Fruit fly (Drosophila melanogaster) whole organism, adult: ENCODE measurements around the gene CG7945.

Experiments
- CG11617 ChIP-seq: fragments of 200-800 bp; sonication (Bioruptor generic); optimal IDR thresholded peaks from 2 replicates; lab custom pipeline; 2017; ENCODE audit warnings: mild to moderate bottlenecking, missing biosample characterization, missing genetic modification reagents, missing genetic modification characterization
- CG12768 ChIP-seq: fragments of 200-800 bp; sonication (Bioruptor generic); optimal IDR thresholded peaks from 2 replicates; lab custom pipeline; 2017; ENCODE audit warnings: missing biosample characterization, missing genetic modification characterization, mild to moderate bottlenecking, moderate library complexity, missing genetic modification reagents
- CG14711 ChIP-seq: fragments of 200-800 bp; sonication (Bioruptor generic); optimal IDR thresholded peaks from 2 replicates; lab custom pipeline; 2018; ENCODE audit warnings: missing biosample characterization, mild to moderate bottlenecking, missing genetic modification characterization, moderate library complexity
- CG1620 ChIP-seq: fragments of 200-800 bp; sonication (Bioruptor generic); optimal IDR thresholded peaks from 2 replicates; lab custom pipeline; 2016; ENCODE audit warnings: missing biosample characterization, missing genetic modification characterization
- CG33017 ChIP-seq: fragments of 200-800 bp; sonication (Bioruptor generic); optimal IDR thresholded peaks from 2 replicates; lab custom pipeline; 2018; ENCODE audit warnings: missing biosample characterization, mild to moderate bottlenecking, missing genetic modification characterization, moderate library complexity
- CG5204 ChIP-seq: fragments of 200-800 bp; sonication (Bioruptor generic); optimal IDR thresholded peaks from 2 replicates; lab custom pipeline; 2016; ENCODE audit warnings: missing biosample characterization, missing genetic modification characterization
- CG7045 ChIP-seq: fragments of 200-800 bp; sonication (Bioruptor generic); optimal IDR thresholded peaks from 2 replicates; lab custom pipeline; 2017; ENCODE audit warnings: missing biosample characterization, mild to moderate bottlenecking, missing genetic modification characterization
- CG7101 ChIP-seq: fragments of 200-800 bp; sonication (Bioruptor generic); optimal IDR thresholded peaks from 2 replicates; lab custom pipeline; 2018; ENCODE audit warnings: missing biosample characterization, mild to moderate bottlenecking, missing genetic modification characterization, moderate library complexity
- Clk ChIP-seq: fragments of 200-800 bp; sonication (Bioruptor generic); optimal IDR thresholded peaks from 2 replicates; lab custom pipeline; 2017; ENCODE audit warnings: missing biosample characterization, missing genetic modification characterization
- Crg-1 ChIP-seq: fragments of 200-800 bp; sonication (Bioruptor generic); optimal IDR thresholded peaks from 2 replicates; lab custom pipeline; 2016; ENCODE audit warnings: missing biosample characterization, missing genetic modification characterization
- Hr96 ChIP-seq: fragments of 200-800 bp; sonication (Bioruptor generic); optimal IDR thresholded peaks from 2 replicates; lab custom pipeline; 2016; ENCODE audit warnings: missing biosample characterization, missing genetic modification characterization
- Mnt ChIP-seq: fragments of 200-800 bp; sonication (Bioruptor generic); optimal IDR thresholded peaks from 2 replicates; lab custom pipeline; 2016; ENCODE audit warnings: missing biosample characterization, mild to moderate bottlenecking, missing genetic modification characterization
- bab1 ChIP-seq: fragments of 200-800 bp; sonication (Bioruptor generic); optimal IDR thresholded peaks from 3 replicates; lab custom pipeline; 2019; ENCODE audit warnings: missing biosample characterization, mild to moderate bottlenecking, missing genetic modification characterization, moderate library complexity
- cic ChIP-seq: fragments of 200-800 bp; sonication (Bioruptor generic); optimal IDR thresholded peaks from 2 replicates; lab custom pipeline; 2017; ENCODE audit warnings: missing biosample characterization, mild to moderate bottlenecking, missing genetic modification characterization, moderate library complexity
- cnc ChIP-seq, 2 experiments: fragments of >200 bp; optimal IDR thresholded peaks; 2 replicates each; lab custom pipeline; 2017
- kay ChIP-seq: fragments of 200-800 bp; sonication (Bioruptor generic); peaks from one replicate; lab custom pipeline; 2016; ENCODE audit warnings: missing biosample characterization, missing genetic modification characterization, borderline replicate concordance
- ovo ChIP-seq: fragments of 200-800 bp; sonication (Bioruptor generic); optimal IDR thresholded peaks from 2 replicates; lab custom pipeline; 2016; ENCODE audit warnings: missing biosample characterization, missing genetic modification characterization
- pad ChIP-seq: fragments of 200-800 bp; sonication (Bioruptor generic); optimal IDR thresholded peaks from 3 replicates; lab custom pipeline; 2017; ENCODE audit warnings: missing biosample characterization, missing genetic modification characterization, mild to moderate bottlenecking, moderate library complexity, missing genetic modification reagents
- tj ChIP-seq: fragments of 200-800 bp; sonication (Bioruptor generic); optimal IDR thresholded peaks from 3 replicates; lab custom pipeline; 2017; ENCODE audit warnings: missing biosample characterization, mild to moderate bottlenecking, missing genetic modification characterization, moderate library complexity
- toe ChIP-seq: fragments of 200-800 bp; sonication (Bioruptor generic); optimal IDR thresholded peaks from 2 replicates; lab custom pipeline; 2016; ENCODE audit warnings: missing biosample characterization, missing genetic modification characterization

CG7945 gene

DNA sequence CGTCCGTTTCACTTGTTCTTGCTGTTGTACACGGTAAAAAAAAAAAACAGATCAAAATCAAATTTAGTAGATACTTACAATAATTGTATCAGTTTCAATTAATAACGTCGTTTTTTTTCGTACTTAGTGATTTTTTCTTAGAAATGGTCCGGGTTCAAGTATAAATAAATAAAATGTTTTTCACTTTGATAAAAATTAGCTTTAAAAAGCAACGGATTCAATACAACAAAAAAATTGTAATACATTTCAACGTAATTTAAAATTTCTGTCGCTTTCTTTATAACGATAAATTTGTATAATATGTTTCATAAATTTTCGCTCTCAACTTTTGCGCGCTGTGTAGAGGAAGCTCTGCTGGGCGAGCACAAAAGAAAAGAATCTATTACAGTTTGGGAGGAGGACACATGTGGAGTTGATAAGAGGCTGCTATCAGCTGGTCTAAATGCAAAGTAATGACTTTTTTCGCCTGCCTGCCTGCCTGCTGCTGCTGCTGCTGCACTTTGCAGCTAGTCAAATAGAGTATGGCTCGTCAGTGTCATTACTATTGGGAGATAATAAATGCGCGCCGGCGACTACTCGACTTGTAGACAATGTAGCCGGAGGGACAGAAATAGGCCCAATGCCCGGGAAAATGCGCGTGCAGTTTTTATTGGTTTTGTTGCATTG is 14.1 kb upstream of the CG7945 start:
- TF ChIP-seq toe (peak; percentile 50), CG11617 (GFP tag; lab: Kevin White, UChicago) (peak; percentile 74), Clk (GFP tag; lab: Kevin White, UChicago) (no peak), CG33017 (peak; percentile 43), CG7101 (tag; lab: Kevin White, UChicago) (peak; percentile 49), CG14711 (peak; percentile 65), kay (GFP tag; lab: Kevin White, UChicago) (no peak), CG12768 (GFP tag; lab: Kevin White, UChicago) (peak; percentile 6), bab1 (GFP tag; lab: Kevin White, UChicago) (no peak), CG7045 (peak; percentile 28), CG1620 (GFP tag; lab: Kevin White, UChicago) (no peak), pad (GFP tag; lab: Kevin White, UChicago) (peak; percentile 48), Crg-1 (GFP tag; lab: Kevin White, UChicago) (peak; percentile 13), cic (GFP tag; lab: Kevin White, UChicago) (peak; percentile 58), Mnt (peak; percentile 57), cnc (optimal IDR thresholded peaks at IDR 0.05; lab: Kevin White, UChicago) (no peak), ovo (GFP tag; lab: Kevin White, UChicago) (no peak), CG5204 (GFP tag; lab: Kevin White, UChicago) (peak; percentile 63), Hr96 (GFP tag; lab: Kevin White, UChicago) (peak; percentile 41), tj (peak; percentile 77)

DNA sequence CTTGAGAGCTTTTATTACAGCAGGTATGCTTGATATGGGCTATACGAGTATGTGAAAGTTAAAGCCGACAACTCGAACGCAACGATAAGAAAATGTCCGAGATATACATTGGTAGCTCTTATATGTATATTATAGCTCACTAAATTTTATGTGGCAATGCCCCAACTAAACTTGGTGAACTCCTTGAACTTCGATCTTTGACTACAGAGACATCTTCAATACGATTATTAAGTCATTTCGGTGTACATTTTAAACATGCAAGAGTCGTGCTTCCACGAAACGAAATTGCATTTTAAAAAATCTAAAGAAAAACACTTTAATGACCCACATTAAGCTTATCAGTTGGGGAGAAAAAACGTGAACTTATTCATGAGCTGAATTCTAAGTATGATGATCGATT is 12.6 kb upstream of the CG7945 start:
- TF ChIP-seq kay (GFP tag; lab: Kevin White, UChicago) (peak; percentile 38), Crg-1 (GFP tag; lab: Kevin White, UChicago) (no peak), CG1620 (GFP tag; lab: Kevin White, UChicago) (no peak)

- TF ChIP-seq pad (GFP tag; lab: Kevin White, UChicago) (peak; percentile 92), toe (no peak)
These were observed 11.9 kb upstream of the CG7945 start for dm6 chr3L:15535800-15536225.

DNA sequence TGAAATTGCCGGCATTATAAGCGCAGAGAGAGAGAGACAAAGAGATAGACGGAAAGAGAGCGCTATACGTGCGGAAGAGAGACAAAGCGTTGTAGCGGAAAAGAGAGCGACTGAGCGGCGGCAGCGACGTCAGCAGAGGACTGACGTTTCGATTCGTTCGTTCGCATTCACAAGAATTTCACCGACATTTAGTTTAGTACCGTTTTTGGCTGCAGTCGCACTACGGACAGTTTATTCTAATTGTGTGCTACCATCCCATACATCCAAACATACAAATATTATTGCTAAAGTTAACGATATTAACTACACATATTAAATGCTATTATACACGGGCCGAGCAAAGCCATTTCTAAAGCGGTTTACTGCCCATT is 11.3 kb upstream of the CG7945 start, which contains the start of gene CrebA:
CrebA (plus strand) TSS at position 168 of the 371 bp plus-strand sequence.
- TF ChIP-seq kay (GFP tag; lab: Kevin White, UChicago) (peak; percentile 21), CG12768 (GFP tag; lab: Kevin White, UChicago) (no peak)

dm6 chr3L:15534274-15535227 is 10.6 kb upstream of the CG7945 start:
- no peak for TF ChIP-seq ovo (GFP tag; lab: Kevin White, UChicago)
- TF ChIP-seq CG11617 (GFP tag; lab: Kevin White, UChicago) = peak; percentile 86
- TF ChIP-seq toe = peak; percentile 79
- TF ChIP-seq Crg-1 (GFP tag; lab: Kevin White, UChicago) = peak; percentile 61
- TF ChIP-seq Clk (GFP tag; lab: Kevin White, UChicago) = peak; percentile 13
- TF ChIP-seq CG1620 (GFP tag; lab: Kevin White, UChicago) = peak; percentile 30
- peak; percentile 78 for TF ChIP-seq CG5204 (GFP tag; lab: Kevin White, UChicago)
- peak; percentile 28 for TF ChIP-seq bab1 (GFP tag; lab: Kevin White, UChicago)
- peak; percentile 60 for TF ChIP-seq CG7045
- no peak for TF ChIP-seq cnc (optimal IDR thresholded peaks at IDR 0.05; lab: Kevin White, UChicago)
- TF ChIP-seq CG33017 = peak; percentile 43
- peak; percentile 51 for TF ChIP-seq CG12768 (GFP tag; lab: Kevin White, UChicago)
- TF ChIP-seq tj = peak; percentile 56
- no peak for TF ChIP-seq kay (GFP tag; lab: Kevin White, UChicago)
- TF ChIP-seq CG14711 = no peak
- peak; percentile 55 for TF ChIP-seq Mnt
- peak; percentile 64 for TF ChIP-seq Hr96 (GFP tag; lab: Kevin White, UChicago)
- no peak for TF ChIP-seq cic (GFP tag; lab: Kevin White, UChicago)
- peak; percentile 59 for TF ChIP-seq CG7101 (tag; lab: Kevin White, UChicago)
- TF ChIP-seq pad (GFP tag; lab: Kevin White, UChicago) = peak; percentile 40

DNA sequence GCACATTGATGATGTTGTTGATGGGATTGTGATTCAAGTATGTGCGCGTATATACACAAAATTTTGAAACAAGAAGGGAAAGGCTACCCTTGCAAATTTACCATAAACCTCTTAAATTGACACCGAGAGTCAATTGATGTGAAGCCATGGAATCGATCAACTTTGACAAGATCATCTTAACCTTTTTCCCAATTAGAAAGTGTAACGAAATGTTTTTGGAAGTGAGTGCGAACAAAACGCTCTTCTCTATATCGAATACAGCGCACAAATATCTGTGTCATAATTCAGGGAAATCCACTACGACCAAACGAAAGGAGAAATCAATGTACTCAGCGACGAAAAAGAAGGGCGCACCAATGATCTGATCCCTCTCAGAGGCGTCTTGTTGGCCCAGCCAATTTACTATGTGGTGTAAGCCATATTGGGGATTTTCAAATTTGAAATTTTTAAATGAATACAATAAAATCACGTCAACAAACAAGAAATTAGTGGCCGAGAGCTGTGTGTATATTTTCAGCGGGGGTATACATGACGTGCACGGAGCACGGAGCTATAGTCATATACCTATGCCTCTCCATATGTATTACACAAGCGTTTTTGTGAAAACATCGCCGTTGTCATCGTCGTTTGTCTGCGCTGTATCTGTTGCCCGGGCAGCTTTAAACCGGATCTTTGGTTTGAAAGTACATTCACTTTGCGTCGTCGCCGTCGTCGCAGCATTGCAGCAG is 9.6 kb upstream of the CG7945 start:
- TF ChIP-seq CG7101 (tag; lab: Kevin White, UChicago) (peak; percentile 14), Hr96 (GFP tag; lab: Kevin White, UChicago) (peak; percentile 7), CG14711 (peak; percentile 24), Crg-1 (GFP tag; lab: Kevin White, UChicago) (no peak), kay (GFP tag; lab: Kevin White, UChicago) (peak; percentile 85), Mnt (no peak), CG5204 (GFP tag; lab: Kevin White, UChicago) (peak; percentile 23)
